Worm (Caenorhabditis elegans) whole organism, midembryonic: ENCODE data around the gene cfap-20.

ENCODE experiments used
- med-1 ChIP-seq: sonication (generic microtip); optimal IDR thresholded peaks from 2 replicates; lab custom pipeline; 2017; ENCODE audit warnings: missing genetic modification characterization, mild to moderate bottlenecking, missing compliant biosample characterization, antibody characterized with exemption, missing genetic modification reagents; ENCODE audit not compliant: insufficient read depth
- ztf-29 ChIP-seq: fragments of 200-800 bp; sonication (Bioruptor generic); IDR thresholded peaks from 2 replicates; pipeline ENCODE4 v1.3.6; 2022; ENCODE audit warnings: missing genetic modification reagents, missing genetic modification characterization, missing compliant biosample characterization

- no peak for TF ChIP-seq med-1 (GFP tag; lab: Kevin White, UChicago)
- no peak for TF ChIP-seq ztf-29 (GFP tag; lab: Robert Waterston, UW)
These were observed 13.1 kb upstream of the cfap-20 start for ce11 chrIII:3550364-3550763.
